Fruit fly (Drosophila melanogaster) whole organism, embryonic: ENCODE measurements around the gene CG7611.

Experiments used
- B-H2 ChIP-seq: fragments of 200-800 bp; sonication (Bioruptor generic); optimal IDR thresholded peaks from 2 replicates; lab custom pipeline; 2018; ENCODE audit warnings: missing biosample characterization, mild to moderate bottlenecking, missing genetic modification characterization
- CG10654 ChIP-seq: fragments of 200-800 bp; sonication (Bioruptor generic); optimal IDR thresholded peaks from 2 replicates; lab custom pipeline; 2016; ENCODE audit warnings: missing biosample characterization, missing genetic modification characterization
- CG10959 ChIP-seq: fragments of 200-800 bp; sonication (Bioruptor generic); IDR thresholded peaks from 2 replicates; pipeline ENCODE4 v1.3.6; 2022; ENCODE audit warnings: missing biosample characterization, missing genetic modification characterization
- CG11247 ChIP-seq: fragments of 200-800 bp; sonication (Bioruptor generic); IDR thresholded peaks from 2 replicates; pipeline ENCODE4 v1.3.6; 2022; ENCODE audit warnings: missing biosample characterization, missing genetic modification characterization
- CG11456 ChIP-seq: fragments of 200-800 bp; sonication (Bioruptor generic); IDR thresholded peaks from 3 replicates; pipeline ENCODE4 v1.3.6; 2022; ENCODE audit warnings: missing biosample characterization, missing genetic modification characterization
- CG12219 ChIP-seq: fragments of 200-800 bp; sonication (Bioruptor generic); optimal IDR thresholded peaks from 3 replicates; lab custom pipeline; 2018; ENCODE audit warnings: missing biosample characterization, mild to moderate bottlenecking, missing genetic modification characterization
- CG12769 ChIP-seq: fragments of 200-800 bp; sonication (Bioruptor generic); optimal IDR thresholded peaks from 2 replicates; lab custom pipeline; 2019; ENCODE audit warnings: missing biosample characterization, mild to moderate bottlenecking, missing genetic modification characterization, moderate library complexity
- CG12942 ChIP-seq: fragments of 200-800 bp; sonication (Bioruptor generic); optimal IDR thresholded peaks from 3 replicates; lab custom pipeline; 2016; ENCODE audit warnings: missing biosample characterization, missing genetic modification characterization
- CG13296 ChIP-seq: fragments of 200-800 bp; sonication (Bioruptor generic); optimal IDR thresholded peaks from 3 replicates; lab custom pipeline; 2018; ENCODE audit warnings: missing biosample characterization, mild to moderate bottlenecking, missing genetic modification characterization
- CG15073 ChIP-seq: fragments of 200-800 bp; sonication (Bioruptor generic); optimal IDR thresholded peaks from 2 replicates; lab custom pipeline; 2016; ENCODE audit warnings: missing biosample characterization, missing genetic modification characterization
- CG17568 ChIP-seq: fragments of 200-800 bp; sonication (Bioruptor generic); optimal IDR thresholded peaks from 2 replicates; lab custom pipeline; 2018; ENCODE audit warnings: missing biosample characterization, mild to moderate bottlenecking, missing genetic modification characterization, moderate library complexity
- CG17829 ChIP-seq: fragments of 200-800 bp; optimal IDR thresholded peaks from 2 replicates; lab custom pipeline; 2019; ENCODE audit warnings: missing biosample characterization, mild to moderate bottlenecking, missing genetic modification characterization, moderate library complexity
- CG18599 ChIP-seq: fragments of 200-800 bp; sonication (Bioruptor generic); optimal IDR thresholded peaks from 3 replicates; lab custom pipeline; 2017; ENCODE audit warnings: missing biosample characterization, missing genetic modification characterization, mild to moderate bottlenecking, moderate library complexity, missing genetic modification reagents
- CG18619 ChIP-seq: fragments of 200-800 bp; sonication (Bioruptor generic); optimal IDR thresholded peaks from 3 replicates; lab custom pipeline; 2017; ENCODE audit warnings: missing biosample characterization, mild to moderate bottlenecking, missing genetic modification characterization
- CG2116 ChIP-seq: fragments of 200-800 bp; sonication (Bioruptor generic); optimal IDR thresholded peaks from 3 replicates; lab custom pipeline; 2018; ENCODE audit warnings: missing biosample characterization, mild to moderate bottlenecking, missing genetic modification characterization
- CG3407 ChIP-seq: fragments of 200-800 bp; sonication (Bioruptor generic); optimal IDR thresholded peaks from 2 replicates; lab custom pipeline; 2018; ENCODE audit warnings: missing biosample characterization, mild to moderate bottlenecking, missing genetic modification characterization
- CG34224 ChIP-seq: fragments of 200-800 bp; sonication (Bioruptor generic); IDR thresholded peaks from 3 replicates; pipeline ENCODE4 v1.3.6; 2022; ENCODE audit warnings: missing biosample characterization, missing genetic modification characterization; ENCODE audit not compliant: partially characterized antibody
- CG43689 ChIP-seq: fragments of 200-800 bp; sonication (Bioruptor generic); IDR thresholded peaks from 2 replicates; pipeline ENCODE4 v1.3.6; 2022; ENCODE audit warnings: missing biosample characterization, missing genetic modification characterization
- CG4854 ChIP-seq: fragments of 200-800 bp; sonication (Bioruptor generic); optimal IDR thresholded peaks from 2 replicates; lab custom pipeline; 2016; ENCODE audit warnings: missing biosample characterization, missing genetic modification characterization, inconsistent platforms
- CG7271 ChIP-seq: fragments of 200-800 bp; sonication (Bioruptor generic); optimal IDR thresholded peaks from 2 replicates; lab custom pipeline; 2018; ENCODE audit warnings: missing biosample characterization, mild to moderate bottlenecking, missing genetic modification characterization, moderate library complexity
- CG9609 ChIP-seq: fragments of 200-800 bp; sonication (Bioruptor generic); optimal IDR thresholded peaks from 3 replicates; lab custom pipeline; 2016; ENCODE audit warnings: missing biosample characterization, missing genetic modification characterization
- CG9817 ChIP-seq: fragments of 200-800 bp; sonication (Bioruptor generic); optimal IDR thresholded peaks from 2 replicates; lab custom pipeline; 2018; ENCODE audit warnings: missing biosample characterization, mild to moderate bottlenecking, missing genetic modification characterization, moderate library complexity
- CkIIα-i1 ChIP-seq: fragments of 200-800 bp; sonication (Bioruptor generic); IDR thresholded peaks from 2 replicates; pipeline ENCODE4 v1.3.6; 2022; ENCODE audit warnings: missing biosample characterization, missing genetic modification characterization
- Dbx ChIP-seq: fragments of 200-800 bp; sonication (Bioruptor generic); IDR thresholded peaks from 3 replicates; pipeline ENCODE4 v1.3.6; 2022; ENCODE audit warnings: missing biosample characterization, missing genetic modification characterization
- Doc3 ChIP-seq: fragments of 200-800 bp; sonication (Bioruptor generic); IDR thresholded peaks from 3 replicates; pipeline ENCODE4 v1.3.6; 2022; ENCODE audit warnings: missing biosample characterization, missing genetic modification characterization; ENCODE audit not compliant: partially characterized antibody
- Eip74EF ChIP-seq, 2 experiments: fragments of 200-800 bp in 1 of 2; fragments of >200 bp in 1 of 2; sonication (Bioruptor generic) in 1 of 2; optimal IDR thresholded peaks; 2 replicates each; lab custom pipeline; 2017 to 2019; ENCODE audit warnings: missing biosample characterization in 2 of 2, missing genetic modification characterization in 2 of 2, mild to moderate bottlenecking in 1 of 2, moderate library complexity in 1 of 2
- Gsc ChIP-seq: fragments of 200-800 bp; sonication (Bioruptor generic); IDR thresholded peaks from 2 replicates; pipeline ENCODE4 v1.3.6; 2022; ENCODE audit warnings: missing biosample characterization, missing genetic modification characterization
- Hsf ChIP-seq: fragments of 200-800 bp; sonication (Bioruptor generic); optimal IDR thresholded peaks from 3 replicates; lab custom pipeline; 2016; ENCODE audit warnings: missing biosample characterization, missing genetic modification characterization
- Kr ChIP-seq: fragments of 200-800 bp; sonication (Bioruptor generic); optimal IDR thresholded peaks from 2 replicates; lab custom pipeline; 2017; ENCODE audit warnings: missing biosample characterization, mild to moderate bottlenecking, missing genetic modification characterization
- Med ChIP-seq: fragments of 200-800 bp; sonication (Bioruptor generic); peaks from one replicate; lab custom pipeline; 2016; ENCODE audit warnings: missing biosample characterization, missing genetic modification characterization, mild to moderate bottlenecking, inconsistent platforms, moderate library complexity
- Sry-δ ChIP-seq: fragments of 200-800 bp; sonication (Bioruptor generic); optimal IDR thresholded peaks from 2 replicates; lab custom pipeline; 2016; ENCODE audit warnings: missing biosample characterization, missing genetic modification characterization
- chif ChIP-seq, 2 experiments: fragments of 200-800 bp; sonication (Bioruptor generic); optimal IDR thresholded peaks; 3 replicates each; lab custom pipeline; 2016; ENCODE audit warnings: missing biosample characterization in 2 of 2, missing genetic modification characterization in 2 of 2
- dati ChIP-seq: fragments of 200-800 bp; sonication (Bioruptor generic); IDR thresholded peaks from 2 replicates; pipeline ENCODE4 v1.3.6; 2022; ENCODE audit warnings: missing biosample characterization, missing genetic modification characterization
- disco-r ChIP-seq: fragments of 200-800 bp; sonication (Bioruptor generic); optimal IDR thresholded peaks from 2 replicates; lab custom pipeline; 2016; ENCODE audit warnings: missing biosample characterization, missing genetic modification characterization
- en ChIP-seq: fragments of 200-800 bp; sonication (Bioruptor generic); optimal IDR thresholded peaks from 2 replicates; lab custom pipeline; 2016; ENCODE audit warnings: missing biosample characterization, missing genetic modification characterization
- gem ChIP-seq: fragments of 200-800 bp; sonication (Bioruptor generic); optimal IDR thresholded peaks from 2 replicates; lab custom pipeline; 2019; ENCODE audit warnings: missing biosample characterization, mild to moderate bottlenecking, missing genetic modification characterization, moderate library complexity
- grau ChIP-seq: fragments of 200-800 bp; optimal IDR thresholded peaks from 3 replicates; lab custom pipeline; 2019; ENCODE audit warnings: missing biosample characterization, mild to moderate bottlenecking, missing genetic modification characterization, moderate library complexity
- hth ChIP-seq: fragments of >200 bp; optimal IDR thresholded peaks from 2 replicates; lab custom pipeline; 2017; ENCODE audit warnings: inconsistent platforms
- ind ChIP-seq: fragments of 200-800 bp; sonication (Bioruptor generic); optimal IDR thresholded peaks from 3 replicates; lab custom pipeline; 2016; ENCODE audit warnings: missing biosample characterization, missing genetic modification characterization
- kay ChIP-seq: fragments of 200-800 bp; sonication (Bioruptor generic); optimal IDR thresholded peaks from 2 replicates; lab custom pipeline; 2016; ENCODE audit warnings: missing biosample characterization, missing genetic modification characterization
- lilli ChIP-seq: fragments of 200-800 bp; sonication (Bioruptor generic); optimal IDR thresholded peaks from 3 replicates; lab custom pipeline; 2016; ENCODE audit warnings: missing biosample characterization, missing genetic modification characterization
- oc ChIP-seq: fragments of 200-800 bp; sonication (Bioruptor generic); optimal IDR thresholded peaks from 2 replicates; lab custom pipeline; 2018; ENCODE audit warnings: missing biosample characterization, mild to moderate bottlenecking, missing genetic modification characterization, moderate library complexity
- otp ChIP-seq: fragments of 200-800 bp; sonication (Bioruptor generic); IDR thresholded peaks from 3 replicates; pipeline ENCODE4, ENCODE4 v1.3.6; 2022; ENCODE audit warnings: missing biosample characterization, missing genetic modification characterization
- sc ChIP-seq, 3 experiments: fragments of >200 bp in 2 of 3; fragments of 200-800 bp in 1 of 3; sonication (Bioruptor generic) in 1 of 3; optimal IDR thresholded peaks; 2 replicates in 2 of 3; 3 replicates in 1 of 3; lab custom pipeline; 2017; ENCODE audit warnings: mild to moderate bottlenecking in 1 of 3, missing biosample characterization in 1 of 3, missing genetic modification characterization in 1 of 3, missing genetic modification reagents in 1 of 3
- stc ChIP-seq: fragments of 200-800 bp; sonication (Bioruptor generic); IDR thresholded peaks from 2 replicates; pipeline ENCODE4 v1.3.6; 2022; ENCODE audit warnings: missing biosample characterization, missing genetic modification characterization
- tap ChIP-seq: fragments of 200-800 bp; optimal IDR thresholded peaks from 3 replicates; lab custom pipeline; 2019; ENCODE audit warnings: missing biosample characterization, mild to moderate bottlenecking, missing genetic modification characterization, moderate library complexity
- wek ChIP-seq: fragments of 200-800 bp; sonication (Bioruptor generic); optimal IDR thresholded peaks from 3 replicates; lab custom pipeline; 2018; ENCODE audit warnings: missing biosample characterization, mild to moderate bottlenecking, missing genetic modification characterization, moderate library complexity

CG7611 gene

dm6 chr3L:21515823-21516715 is 6.9 kb upstream of the CG7611 start, which contains the start of the genes SAK and Cdk12 (continued):
- TF ChIP-seq Hsf (GFP tag; lab: Kevin White, UChicago): peak; percentile 71
- peak; percentile 29 for TF ChIP-seq disco-r (GFP tag; lab: Kevin White, UChicago)
- peak; percentile 74 for TF ChIP-seq CG2116 (GFP tag; lab: Kevin White, UChicago)
- peak; percentile 86 for TF ChIP-seq CG9817
- peak; percentile 48 for TF ChIP-seq CG17568
- peak; percentile 37; the same call in 1 of the 3 replicates for TF ChIP-seq CG34224 (GFP tag; lab: Robert Waterston, UW)
- peak in 1 of 2 experiments; percentile 57 for TF ChIP-seq chif (GFP tag; optimal IDR thresholded peaks at IDR 0.05; lab: Kevin White, UChicago)
- TF ChIP-seq Med: peak; percentile 86
- no peak for TF ChIP-seq sc (optimal IDR thresholded peaks at IDR 0.05; lab: Kevin White, UChicago)
- TF ChIP-seq sc (GFP tag; optimal IDR thresholded peaks at IDR 0.05; lab: Kevin White, UChicago): peak; percentile 77
- TF ChIP-seq CG11456 (GFP tag; lab: Robert Waterston, UW): peak; percentile 88
- peak; percentile 69 for TF ChIP-seq Sry-δ (GFP tag; lab: Kevin White, UChicago)
- peak; percentile 82 for TF ChIP-seq lilli
- TF ChIP-seq B-H2: peak; percentile 92
- TF ChIP-seq kay (GFP tag; lab: Kevin White, UChicago): peak; percentile 83
- peak in 1 of 2 experiments; percentile 66 for TF ChIP-seq Eip74EF (GFP tag; optimal IDR thresholded peaks at IDR 0.05; lab: Kevin White, UChicago)
- no peak for TF ChIP-seq hth (lab: Kevin White, UChicago)
- TF ChIP-seq oc (tag; lab: Kevin White, UChicago): peak; percentile 71
- TF ChIP-seq CG17829 (tag; lab: Kevin White, UChicago): peak; percentile 89
- peak; percentile 84 for TF ChIP-seq Dbx (GFP tag; lab: Robert Waterston, UW)
- TF ChIP-seq CG18619 (GFP tag; lab: Kevin White, UChicago): peak; percentile 87
- peak; percentile 72 for TF ChIP-seq CG12769 (tag; lab: Kevin White, UChicago)
- TF ChIP-seq CG11247 (GFP tag; lab: Robert Waterston, UW): peak; percentile 77
- TF ChIP-seq CG9609: peak; percentile 50
- TF ChIP-seq CG10654: peak; percentile 64
- peak; percentile 86 for TF ChIP-seq ind
- TF ChIP-seq CG3407 (GFP tag; lab: Kevin White, UChicago): peak; percentile 73
- TF ChIP-seq gem (tag; lab: Kevin White, UChicago): peak; percentile 93
- TF ChIP-seq CG12219 (GFP tag; lab: Kevin White, UChicago): peak; percentile 58
- no peak for TF ChIP-seq CkIIα-i1 (GFP tag; lab: Robert Waterston, UW)
- TF ChIP-seq grau (tag; lab: Kevin White, UChicago): peak; percentile 92
- peak; percentile 76 for TF ChIP-seq CG12942 (GFP tag; lab: Kevin White, UChicago)
- TF ChIP-seq Kr (GFP tag; lab: Kevin White, UChicago): no peak
- peak; percentile 89 for TF ChIP-seq CG18599 (GFP tag; lab: Kevin White, UChicago)
- peak; percentile 57 for TF ChIP-seq CG7271 (tag; lab: Kevin White, UChicago)
- TF ChIP-seq CG10959 (GFP tag; lab: Robert Waterston, UW): no peak; the same call in 1 of the 2 replicates
- peak; percentile 86 for TF ChIP-seq CG13296
- no peak for TF ChIP-seq wek (GFP tag; lab: Kevin White, UChicago)
- TF ChIP-seq Doc3 (GFP tag; lab: Robert Waterston, UW): peak; percentile 18; the same call in 1 of the 3 replicates
- peak; percentile 21 for TF ChIP-seq CG4854 (GFP tag; lab: Kevin White, UChicago)
- peak; percentile 73 for TF ChIP-seq stc (GFP tag; lab: Robert Waterston, UW)
- 0 out of 2 replicates have a peak, but pooled peaks have one; percentile 34 for TF ChIP-seq CG43689 (GFP tag; lab: Robert Waterston, UW)
- peak; percentile 59 for TF ChIP-seq CG15073 (GFP tag; lab: Kevin White, UChicago)
- no peak for TF ChIP-seq en (GFP tag; lab: Kevin White, UChicago)
- peak; percentile 82 for TF ChIP-seq tap
- peak; percentile 45; the same call in 1 of the 2 replicates for TF ChIP-seq dati (GFP tag; lab: Robert Waterston, UW)
- peak; percentile 45; the same call in 1 of the 3 replicates for TF ChIP-seq otp (GFP tag; lab: Robert Waterston, UW)
- TF ChIP-seq Gsc (GFP tag; lab: Robert Waterston, UW): no peak; the same call in 1 of the 2 replicates
